Worm (Caenorhabditis elegans): ENCODE results near the gene F25B5.6.

The F25B5.6 gene

DNA sequence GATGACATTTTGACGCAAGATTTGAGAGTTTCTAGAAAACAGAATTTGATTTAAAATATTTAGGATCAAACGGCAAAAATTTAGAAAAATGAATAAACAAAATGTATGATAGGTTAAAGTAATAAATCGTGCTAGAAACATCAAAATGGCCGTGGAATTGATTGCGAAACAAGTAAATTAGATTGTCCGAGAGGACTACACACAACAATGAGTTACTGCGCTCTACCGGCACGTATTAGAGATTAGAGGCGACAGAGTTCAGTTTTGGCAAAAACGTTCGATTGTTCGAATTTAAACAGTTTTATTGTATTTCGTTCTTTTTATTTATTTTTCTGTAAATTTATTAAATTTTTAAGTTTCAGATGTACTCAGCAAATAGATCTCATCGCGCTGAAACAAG is 22.8 kb downstream of the F25B5.6 start, which contains the start of the genes dnc-2 and bcl-7 (continued):
- TF ChIP-seq pag-3 (tag; optimal IDR thresholded peaks at IDR 0.05; ENCODE audit: borderline replicate concordance, insufficient read depth) = no peak
- TF ChIP-seq vab-15 (tag; optimal IDR thresholded peaks at IDR 0.05) = no peak
- peak; percentile 8 for TF ChIP-seq lin-13 (GFP tag; optimal IDR thresholded peaks at IDR 0.05)
- no peak; the same call in 1 of the 2 replicates for TF ChIP-seq isw-1 (GFP tag; IDR thresholded peaks at IDR 0.05)
- TF ChIP-seq nhr-237 (tag; optimal IDR thresholded peaks at IDR 0.05) = no peak
- peak; percentile 31 for TF ChIP-seq nhr-90 (tag; optimal IDR thresholded peaks at IDR 0.05; ENCODE audit: poor library complexity)
- no peak for TF ChIP-seq pqm-1 (tag; optimal IDR thresholded peaks at IDR 0.05)
- peak; percentile 16 for TF ChIP-seq elt-2 (tag; optimal IDR thresholded peaks at IDR 0.05)
- peak; percentile 75 for TF ChIP-seq snu-23 (GFP tag; optimal IDR thresholded peaks at IDR 0.05)
- peak; percentile 76 for TF ChIP-seq zip-4 (GFP tag; optimal IDR thresholded peaks at IDR 0.05)
- TF ChIP-seq ztf-4 (tag; optimal IDR thresholded peaks at IDR 0.05) = no peak
- peak; percentile 29 for TF ChIP-seq C16A3.4 (tag; optimal IDR thresholded peaks at IDR 0.05)
- peak; percentile 11 for TF ChIP-seq lir-3 (tag; optimal IDR thresholded peaks at IDR 0.05; ENCODE audit: poor library complexity)
- TF ChIP-seq xbp-1 (tag; optimal IDR thresholded peaks at IDR 0.05) = peak; percentile 57
- TF ChIP-seq unc-30 (tag; optimal IDR thresholded peaks at IDR 0.05) = no peak
- TF ChIP-seq mab-9 (GFP tag; IDR thresholded peaks at IDR 0.05) = no peak
- no peak for TF ChIP-seq sox-4 (tag; optimal IDR thresholded peaks at IDR 0.05)
- TF ChIP-seq nhr-76 (tag; optimal IDR thresholded peaks at IDR 0.05) = no peak
- TF ChIP-seq swsn-7 (tag; optimal IDR thresholded peaks at IDR 0.05) = peak; percentile 63
- no peak for TF ChIP-seq mef-2 (tag; optimal IDR thresholded peaks at IDR 0.05)
- TF ChIP-seq mep-1 (tag; optimal IDR thresholded peaks at IDR 0.05) = peak; percentile 59
- peak in 2 of 3 experiments; percentile 37 to 49 for TF ChIP-seq ceh-82 (tag; optimal IDR thresholded peaks at IDR 0.05)
- peak; percentile 51 for TF ChIP-seq blmp-1 (tag; optimal IDR thresholded peaks at IDR 0.05)
- TF ChIP-seq sup-37 (GFP tag; optimal IDR thresholded peaks at IDR 0.05) = no peak
- TF ChIP-seq dsc-1 (tag; optimal IDR thresholded peaks at IDR 0.05) = peak; percentile 60
- peak; percentile 69 for TF ChIP-seq nhr-71 (tag; optimal IDR thresholded peaks at IDR 0.05)

DNA sequence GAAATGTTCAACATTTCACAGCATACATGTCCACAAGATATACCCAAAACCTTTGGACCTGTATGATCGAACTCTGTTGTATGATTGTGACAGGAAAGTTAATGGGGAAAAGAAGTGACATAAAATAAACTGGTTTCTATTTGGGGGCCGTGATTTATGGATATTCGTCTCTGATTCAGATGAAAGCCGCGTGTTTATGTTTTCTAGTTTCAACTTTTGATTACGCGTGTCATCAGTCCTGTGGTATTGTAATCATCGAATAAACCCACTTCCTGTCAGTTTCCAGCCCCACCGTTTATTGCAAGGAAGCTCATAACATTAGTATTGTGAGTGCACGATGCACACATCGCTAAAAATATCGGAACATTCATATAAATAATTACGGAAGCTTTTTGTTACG is 26.3 kb downstream of the F25B5.6 start:
- TF ChIP-seq lin-14 (GFP tag; optimal IDR thresholded peaks at IDR 0.05) (peak; percentile 59), lin-13 (GFP tag; optimal IDR thresholded peaks at IDR 0.05) (no peak), ztf-4 (tag; optimal IDR thresholded peaks at IDR 0.05) (no peak), Y116A8C.19 (tag; optimal IDR thresholded peaks at IDR 0.05; ENCODE audit: borderline replicate concordance) (no peak), tbx-2 (tag; optimal IDR thresholded peaks at IDR 0.05) (peak; percentile 34), mdl-1 (tag; optimal IDR thresholded peaks at IDR 0.05) (peak in 1 of 2 experiments; percentile 52), snpc-4 (tag; optimal IDR thresholded peaks at IDR 0.05) (no peak), elt-2 (tag; optimal IDR thresholded peaks at IDR 0.05) (no peak), snu-23 (GFP tag; optimal IDR thresholded peaks at IDR 0.05) (peak; percentile 63), blmp-1 (tag; optimal IDR thresholded peaks at IDR 0.05) (peak; percentile 71), hlh-4 (tag; optimal IDR thresholded peaks at IDR 0.05) (no peak), aly-2 (tag; optimal IDR thresholded peaks at IDR 0.05) (no peak), efl-1 (optimal IDR thresholded peaks at IDR 0.05) (no peak), efl-1 (GFP tag; optimal IDR thresholded peaks at IDR 0.05 in 1 of 2) (peak in 1 of 2 experiments; percentile 91), lin-35 (GFP tag; optimal IDR thresholded peaks at IDR 0.05) (peak in 1 of 2 experiments; percentile 40), dpl-1 (GFP tag; optimal IDR thresholded peaks at IDR 0.05) (no peak), lin-39 (tag; optimal IDR thresholded peaks at IDR 0.05) (no peak), nhr-20 (tag; optimal IDR thresholded peaks at IDR 0.05) (peak; percentile 78), nhr-84 (tag; optimal IDR thresholded peaks at IDR 0.05) (no peak), skn-1 (tag; optimal IDR thresholded peaks at IDR 0.05) (no peak), nhr-71 (tag; optimal IDR thresholded peaks at IDR 0.05) (peak; percentile 74), nhr-85 (tag) (peak; percentile 89), nhr-12 (tag; optimal IDR thresholded peaks at IDR 0.05) (no peak), ces-1 (GFP tag; optimal IDR thresholded peaks at IDR 0.05) (no peak), ztf-11 (tag; optimal IDR thresholded peaks at IDR 0.05) (no peak), nhr-28 (tag; optimal IDR thresholded peaks at IDR 0.05) (no peak), fkh-4 (tag; optimal IDR thresholded peaks at IDR 0.05; ENCODE audit: borderline replicate concordance) (no peak), ceh-82 (tag; optimal IDR thresholded peaks at IDR 0.05) (no peak), nhr-19 (GFP tag; conservative IDR thresholded peaks at IDR 0.05) (peak; percentile 76), hpl-2 (GFP tag; optimal IDR thresholded peaks at IDR 0.05) (no peak), ceh-63 (GFP tag; optimal IDR thresholded peaks at IDR 0.05) (no peak), grh-1 (GFP tag; IDR thresholded peaks at IDR 0.05) (peak; percentile 90), elt-3 (tag; optimal IDR thresholded peaks at IDR 0.05) (peak in 2 of 6 experiments; percentile 45 to 73)
